Fruit fly (Drosophila melanogaster) whole organism, embryonic: Measurements from ENCODE around the gene CG43120.
A peak's percentile ranks its signal among the peaks of the same experiment; 100 is the strongest.

ENCODE experiments used
- Asciz ChIP-seq: fragments of 200-800 bp; sonication (Bioruptor generic); optimal IDR thresholded peaks from 2 replicates; lab custom pipeline; 2017; ENCODE audit warnings: missing biosample characterization, mild to moderate bottlenecking, missing genetic modification characterization, missing genetic modification reagents
- CG10209 ChIP-seq: fragments of 200-800 bp; sonication (Bioruptor generic); optimal IDR thresholded peaks from 3 replicates; lab custom pipeline; 2017; ENCODE audit warnings: missing biosample characterization, mild to moderate bottlenecking, missing genetic modification characterization, missing genetic modification reagents
- CG10274 ChIP-seq: fragments of 200-800 bp; sonication (Bioruptor generic); optimal IDR thresholded peaks from 3 replicates; lab custom pipeline; 2017; ENCODE audit warnings: missing biosample characterization, mild to moderate bottlenecking, missing genetic modification characterization
- CG10543 ChIP-seq: fragments of 200-800 bp; sonication (Bioruptor generic); optimal IDR thresholded peaks from 3 replicates; lab custom pipeline; 2017; ENCODE audit warnings: missing biosample characterization, mild to moderate bottlenecking, missing genetic modification characterization, moderate library complexity
- CG11456 ChIP-seq: fragments of 200-800 bp; sonication (Bioruptor generic); IDR thresholded peaks from 3 replicates; pipeline ENCODE4 v1.3.6; 2022; ENCODE audit warnings: missing biosample characterization, missing genetic modification characterization
- CG12769 ChIP-seq: fragments of 200-800 bp; sonication (Bioruptor generic); optimal IDR thresholded peaks from 2 replicates; lab custom pipeline; 2019; ENCODE audit warnings: missing biosample characterization, mild to moderate bottlenecking, missing genetic modification characterization, moderate library complexity
- CG14710 ChIP-seq: fragments of 200-800 bp; sonication (Bioruptor generic); optimal IDR thresholded peaks from 3 replicates; lab custom pipeline; 2019; ENCODE audit warnings: missing biosample characterization, mild to moderate bottlenecking, missing genetic modification characterization, moderate library complexity
- CG14965 ChIP-seq: fragments of 200-800 bp; sonication (Bioruptor generic); optimal IDR thresholded peaks from 2 replicates; lab custom pipeline; 2016; ENCODE audit warnings: missing biosample characterization, missing genetic modification characterization, borderline replicate concordance
- CG15696 ChIP-seq: fragments of 200-800 bp; sonication (Bioruptor generic); optimal IDR thresholded peaks from 2 replicates; lab custom pipeline; 2019; ENCODE audit warnings: missing biosample characterization, mild to moderate bottlenecking, missing genetic modification characterization, moderate library complexity
- CG18599 ChIP-seq: fragments of 200-800 bp; sonication (Bioruptor generic); optimal IDR thresholded peaks from 3 replicates; lab custom pipeline; 2017; ENCODE audit warnings: missing biosample characterization, missing genetic modification characterization, mild to moderate bottlenecking, moderate library complexity, missing genetic modification reagents
- CG30431 ChIP-seq: fragments of 200-800 bp; sonication (Bioruptor generic); optimal IDR thresholded peaks from 2 replicates; lab custom pipeline; 2017; ENCODE audit warnings: missing biosample characterization, missing genetic modification characterization
- CG32772 ChIP-seq: fragments of 200-800 bp; sonication (Bioruptor generic); IDR thresholded peaks from 2 replicates; pipeline ENCODE4 v1.3.6; 2022; ENCODE audit warnings: missing biosample characterization, missing genetic modification characterization
- CG3281 ChIP-seq: fragments of 200-800 bp; sonication (Bioruptor generic); optimal IDR thresholded peaks from 3 replicates; lab custom pipeline; 2017; ENCODE audit warnings: missing biosample characterization, mild to moderate bottlenecking, missing genetic modification characterization
- CG4820 ChIP-seq: fragments of 200-800 bp; sonication (Bioruptor generic); optimal IDR thresholded peaks from 3 replicates; lab custom pipeline; 2016; ENCODE audit warnings: missing biosample characterization, missing genetic modification characterization
- CG6254 ChIP-seq: fragments of 200-800 bp; sonication (Bioruptor generic); optimal IDR thresholded peaks from 3 replicates; lab custom pipeline; 2017; ENCODE audit warnings: mild to moderate bottlenecking, missing biosample characterization, missing genetic modification reagents, missing genetic modification characterization
- Dip2 ChIP-seq: fragments of 200-800 bp; sonication (Bioruptor generic); IDR thresholded peaks from 2 replicates; pipeline ENCODE4 v1.3.6; 2022; ENCODE audit warnings: missing biosample characterization, missing genetic modification characterization
- HLH4C ChIP-seq: fragments of 200-800 bp; sonication (Bioruptor generic); IDR thresholded peaks from 3 replicates; pipeline ENCODE4 v1.3.6; 2022; ENCODE audit warnings: missing biosample characterization, missing genetic modification characterization; ENCODE audit not compliant: partially characterized antibody
- HmgD ChIP-seq: fragments of 200-800 bp; sonication (Bioruptor generic); optimal IDR thresholded peaks from 3 replicates; lab custom pipeline; 2016; ENCODE audit warnings: missing biosample characterization, missing genetic modification characterization
- Hr78 ChIP-seq, 2 experiments: fragments of 200-800 bp in 1 of 2; fragments of >200 bp in 1 of 2; sonication (Bioruptor generic) in 1 of 2; optimal IDR thresholded peaks; 2 replicates each; lab custom pipeline; 2017 to 2019; ENCODE audit warnings: missing biosample characterization in 2 of 2, missing genetic modification characterization in 2 of 2, mild to moderate bottlenecking in 1 of 2, moderate library complexity in 1 of 2
- Lpt ChIP-seq: fragments of >200 bp; optimal IDR thresholded peaks from 2 replicates; lab custom pipeline; 2018; ENCODE audit warnings: missing biosample characterization, missing genetic modification characterization
- Mrtf ChIP-seq: fragments of 200-800 bp; sonication (Bioruptor generic); IDR thresholded peaks from 3 replicates; pipeline ENCODE4 v1.3.6; 2022; ENCODE audit warnings: missing biosample characterization, missing genetic modification characterization
- NK7.1 ChIP-seq: fragments of 200-800 bp; sonication (Bioruptor generic); optimal IDR thresholded peaks from 3 replicates; lab custom pipeline; 2016; ENCODE audit warnings: missing biosample characterization, missing genetic modification characterization
- Oaz ChIP-seq: fragments of 200-800 bp; sonication (Bioruptor generic); IDR thresholded peaks from 2 replicates; pipeline ENCODE4 v1.3.6; 2022; ENCODE audit warnings: missing biosample characterization, missing genetic modification characterization
- Pdp1 ChIP-seq, 2 experiments: fragments of 200-800 bp; sonication (Bioruptor generic); optimal IDR thresholded peaks; 3 replicates each; lab custom pipeline; 2016; ENCODE audit warnings: missing biosample characterization in 2 of 2, missing genetic modification characterization in 2 of 2, mild to moderate bottlenecking in 1 of 2, moderate library complexity in 1 of 2
- Ssrp ChIP-seq: fragments of 200-800 bp; sonication (Bioruptor generic); optimal IDR thresholded peaks from 2 replicates; lab custom pipeline; 2018; ENCODE audit warnings: missing biosample characterization, mild to moderate bottlenecking, missing genetic modification characterization, moderate library complexity
- Taf1 ChIP-seq: fragments of 200-800 bp; sonication (Bioruptor generic); IDR thresholded peaks from 2 replicates; pipeline ENCODE4 v1.3.6; 2022; ENCODE audit warnings: missing biosample characterization, missing genetic modification characterization
- Usf ChIP-seq: fragments of 200-800 bp; sonication (Bioruptor generic); optimal IDR thresholded peaks from 2 replicates; lab custom pipeline; 2017; ENCODE audit warnings: missing genotype, missing biosample characterization, missing genetic modification characterization
- ase ChIP-seq: fragments of 200-800 bp; sonication (Bioruptor generic); IDR thresholded peaks from 3 replicates; pipeline ENCODE4 v1.3.6; 2022; ENCODE audit warnings: missing biosample characterization, missing genetic modification characterization
- bbx ChIP-seq: fragments of 200-800 bp; sonication (Bioruptor generic); IDR thresholded peaks from 2 replicates; pipeline ENCODE4 v1.3.6; 2022; ENCODE audit warnings: missing biosample characterization, missing genetic modification characterization; ENCODE audit not compliant: partially characterized antibody
- bsh ChIP-seq, 2 experiments: fragments of 200-800 bp; sonication (Bioruptor generic); optimal IDR thresholded peaks; 2 replicates each; lab custom pipeline; 2017 to 2018; ENCODE audit warnings: mild to moderate bottlenecking in 2 of 2, missing biosample characterization in 2 of 2, missing genetic modification characterization in 2 of 2, moderate library complexity in 1 of 2
- crol ChIP-seq: fragments of 200-800 bp; sonication (Bioruptor generic); IDR thresholded peaks from 2 replicates; pipeline ENCODE4 v1.3.6; 2022; ENCODE audit warnings: missing biosample characterization, missing genetic modification characterization
- fru ChIP-seq: fragments of >200 bp; optimal IDR thresholded peaks from 2 replicates; lab custom pipeline; 2017
- ken ChIP-seq: fragments of 200-800 bp; sonication (Bioruptor generic); IDR thresholded peaks from 3 replicates; pipeline ENCODE4 v1.3.6; 2022; ENCODE audit warnings: missing biosample characterization, missing genetic modification characterization
- mirr ChIP-seq: fragments of 200-800 bp; sonication (Bioruptor generic); optimal IDR thresholded peaks from 3 replicates; lab custom pipeline; 2018; ENCODE audit warnings: missing biosample characterization, mild to moderate bottlenecking, missing genetic modification characterization
- nmo ChIP-seq: fragments of 200-800 bp; sonication (Bioruptor generic); optimal IDR thresholded peaks from 2 replicates; lab custom pipeline; 2018; ENCODE audit warnings: missing biosample characterization, mild to moderate bottlenecking, missing genetic modification characterization, moderate library complexity
- prd ChIP-seq, 3 experiments: fragments of >200 bp in 2 of 3; fragments of 200-800 bp in 1 of 3; sonication (Bioruptor generic) in 1 of 3; optimal IDR thresholded peaks in 2 of 3; IDR thresholded peaks in 1 of 3; 2 replicates in 2 of 3; 3 replicates in 1 of 3; pipeline versions ENCODE4 v1.3.6 to Lab custom; 2017 to 2022; ENCODE audit warnings: missing biosample characterization in 1 of 3, missing genetic modification characterization in 1 of 3
- sd ChIP-seq: fragments of 200-800 bp; sonication (Bioruptor generic); optimal IDR thresholded peaks from 3 replicates; lab custom pipeline; 2018; ENCODE audit warnings: missing biosample characterization, mild to moderate bottlenecking, missing genetic modification characterization, moderate library complexity
- sens ChIP-seq: fragments of 200-800 bp; sonication (Bioruptor generic); peaks from one replicate; lab custom pipeline; 2016; ENCODE audit warnings: missing biosample characterization, missing genetic modification characterization
- tgo ChIP-seq: fragments of 200-800 bp; sonication (Bioruptor generic); IDR thresholded peaks from 3 replicates; pipeline ENCODE4 v1.3.6; 2022; ENCODE audit warnings: missing biosample characterization, missing genetic modification characterization
- tin ChIP-seq: fragments of 200-800 bp; sonication (Bioruptor generic); optimal IDR thresholded peaks from 3 replicates; lab custom pipeline; 2016; ENCODE audit warnings: missing biosample characterization, missing genetic modification characterization
- toy ChIP-seq: fragments of 200-800 bp; sonication (Bioruptor generic); IDR thresholded peaks from 2 replicates; pipeline ENCODE4 v1.3.6; 2022; ENCODE audit warnings: missing biosample characterization, missing genetic modification characterization
- tup ChIP-seq: fragments of 200-800 bp; sonication (Bioruptor generic); optimal IDR thresholded peaks from 2 replicates; lab custom pipeline; 2016; ENCODE audit warnings: missing biosample characterization, mild to moderate bottlenecking, missing genetic modification characterization, moderate library complexity
- twi ChIP-seq: fragments of 200-800 bp; optimal IDR thresholded peaks from 2 replicates; lab custom pipeline; 2019; ENCODE audit warnings: missing biosample characterization, mild to moderate bottlenecking, missing genetic modification characterization, moderate library complexity
- usp ChIP-seq: fragments of >200 bp; optimal IDR thresholded peaks from 2 replicates; lab custom pipeline; 2017; ENCODE audit warnings: missing biosample characterization, missing genetic modification characterization
- vvl ChIP-seq: fragments of 200-800 bp; sonication (Bioruptor generic); IDR thresholded peaks from 2 replicates; pipeline ENCODE4 v1.3.6; 2022; ENCODE audit warnings: missing biosample characterization, missing genetic modification characterization

The CG43120 gene

DNA sequence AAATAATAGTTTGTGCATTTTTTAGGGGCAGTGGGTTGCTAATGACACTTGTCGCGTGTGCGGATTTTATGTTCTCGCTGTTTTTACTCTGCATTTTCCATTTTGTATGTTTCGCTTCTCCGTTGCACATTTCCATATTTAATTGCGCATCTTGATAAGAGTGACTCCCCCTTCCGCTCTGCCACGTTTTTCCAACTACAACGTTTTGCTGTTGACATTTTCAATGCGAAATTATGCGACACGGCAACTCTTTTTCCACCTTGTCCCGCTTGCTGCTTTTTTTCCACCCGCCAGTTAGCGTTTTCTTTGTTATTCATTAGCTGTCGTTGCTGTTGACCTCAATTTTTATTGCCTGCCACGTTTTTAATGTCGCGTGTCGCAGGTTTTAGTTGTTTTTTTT, 19.7 kb upstream of the CG43120 start (continued):
- TF ChIP-seq toy (GFP tag; lab: Robert Waterston, UW): no peak

dm6 chr3L:14362660-14363059, 19.1 kb upstream of the CG43120 start:
- TF ChIP-seq twi (tag; lab: Kevin White, UChicago) (peak; percentile 80), CG6254 (GFP tag; lab: Kevin White, UChicago) (no peak), Hr78 (GFP tag; optimal IDR thresholded peaks at IDR 0.05; lab: Kevin White, UChicago) (peak in 1 of 2 experiments; percentile 73), crol (GFP tag; lab: Robert Waterston, UW) (peak; percentile 78)

DNA sequence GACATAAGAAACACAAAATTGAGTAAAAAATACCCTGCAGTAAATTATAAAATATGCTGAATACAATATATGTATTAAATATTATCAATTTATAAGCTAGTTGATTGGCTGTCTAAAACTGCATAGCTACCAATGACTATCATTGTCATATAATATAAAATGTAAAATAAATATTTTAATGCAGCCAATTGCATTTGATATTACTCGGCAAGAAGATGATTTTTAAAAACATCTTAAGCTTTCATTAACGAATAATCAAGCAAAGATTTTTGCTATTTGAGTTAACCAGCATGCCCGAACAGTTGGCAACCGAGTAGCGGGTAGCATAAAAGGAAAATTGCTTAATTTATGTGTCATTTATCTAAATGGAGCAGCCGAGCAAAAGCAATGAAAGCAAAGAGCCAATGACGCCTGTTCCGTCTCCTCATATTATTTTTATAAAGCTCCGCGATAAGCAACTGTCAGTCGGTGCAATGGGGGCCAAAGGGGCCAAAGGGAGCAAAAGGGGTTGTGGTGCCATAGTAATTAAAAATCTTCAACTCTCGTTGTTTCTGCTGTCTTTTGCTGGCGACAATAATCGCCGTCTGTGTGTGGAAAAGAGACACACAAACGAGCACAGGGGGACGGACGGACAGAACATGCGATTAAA, 18.5 kb upstream of the CG43120 start:
- no peak for TF ChIP-seq sd (tag; lab: Kevin White, UChicago)
- TF ChIP-seq ken (GFP tag; lab: Robert Waterston, UW): no peak
- no peak for TF ChIP-seq prd (optimal IDR thresholded peaks at IDR 0.05; lab: Kevin White, UChicago)
- peak; percentile 59; the same call in 2 of the 3 replicates for TF ChIP-seq prd (GFP tag; IDR thresholded peaks at IDR 0.05; lab: Robert Waterston, UW)
- TF ChIP-seq Usf (GFP tag; lab: Kevin White, UChicago): no peak
- TF ChIP-seq tup (GFP tag; lab: Kevin White, UChicago): no peak
- peak; percentile 44; the same call in 1 of the 3 replicates for TF ChIP-seq tgo (GFP tag; lab: Robert Waterston, UW)
- peak; percentile 11 for TF ChIP-seq CG10274 (GFP tag; lab: Kevin White, UChicago)
- TF ChIP-seq CG4820: peak; percentile 25
- no peak for TF ChIP-seq HLH4C (GFP tag; lab: Robert Waterston, UW)
- no peak for TF ChIP-seq CG3281
- TF ChIP-seq crol (GFP tag; lab: Robert Waterston, UW): peak; percentile 83
- TF ChIP-seq mirr (GFP tag; lab: Kevin White, UChicago): peak; percentile 35
- TF ChIP-seq Dip2 (GFP tag; lab: Robert Waterston, UW): no peak
- TF ChIP-seq CG14965 (GFP tag; lab: Kevin White, UChicago): no peak
- TF ChIP-seq Lpt (GFP tag; lab: Kevin White, UChicago): no peak
- TF ChIP-seq Pdp1 (GFP tag; optimal IDR thresholded peaks at IDR 0.05; lab: Kevin White, UChicago): no peak
- peak; percentile 13 to 35 for TF ChIP-seq bsh (GFP tag; optimal IDR thresholded peaks at IDR 0.05; lab: Kevin White, UChicago)
- TF ChIP-seq bbx: no peak
- peak; percentile 29 for TF ChIP-seq CG10209 (GFP tag; lab: Kevin White, UChicago)
- TF ChIP-seq Mrtf: 0 out of 3 replicates have a peak, but pooled peaks have one; percentile 18
- TF ChIP-seq CG10543 (GFP tag; lab: Kevin White, UChicago): no peak
- no peak for TF ChIP-seq HmgD (GFP tag; lab: Kevin White, UChicago)
- no peak for TF ChIP-seq CG30431 (GFP tag; lab: Kevin White, UChicago)
- no peak for TF ChIP-seq CG11456 (GFP tag; lab: Robert Waterston, UW)
- TF ChIP-seq Taf1: no peak
- TF ChIP-seq tin (GFP tag; lab: Kevin White, UChicago): peak; percentile 12
- TF ChIP-seq Asciz (GFP tag; lab: Kevin White, UChicago): peak; percentile 54
- TF ChIP-seq Oaz (GFP tag; lab: Robert Waterston, UW): no peak
- no peak for TF ChIP-seq ase (GFP tag; lab: Robert Waterston, UW)
- peak; percentile 71 for TF ChIP-seq nmo (GFP tag; lab: Kevin White, UChicago)
- no peak for TF ChIP-seq NK7.1 (GFP tag; lab: Kevin White, UChicago)
- TF ChIP-seq CG12769 (tag; lab: Kevin White, UChicago): no peak
- TF ChIP-seq CG18599 (GFP tag; lab: Kevin White, UChicago): peak; percentile 39
- no peak for TF ChIP-seq CG32772
- TF ChIP-seq usp (GFP tag; lab: Kevin White, UChicago): no peak
- TF ChIP-seq CG15696 (tag; lab: Kevin White, UChicago): no peak
- no peak for TF ChIP-seq fru (lab: Kevin White, UChicago)
- TF ChIP-seq Ssrp (tag; lab: Kevin White, UChicago): peak; percentile 59
- no peak for TF ChIP-seq sens (GFP tag; lab: Kevin White, UChicago)
- no peak; the same call in 1 of the 2 replicates for TF ChIP-seq vvl
- TF ChIP-seq CG14710 (tag; lab: Kevin White, UChicago): peak; percentile 29
